Fruit fly (Drosophila melanogaster): ENCODE measurements around the gene CG6330.

dm6 chr3R:26906711-26907510 lies 51.4 kb downstream of the CG6330 start:
- TF ChIP-seq CTCF (optimal IDR thresholded peaks at IDR 0.05) (no peak), CG8478 (optimal IDR thresholded peaks at IDR 0.05) (no peak)

Data from S2 (cell line).